Worm (Caenorhabditis elegans) whole organism, young adult: ENCODE results near the gene F14H12.17.

Experiments
- B0261.1 ChIP-seq: sonication (generic microtip); optimal IDR thresholded peaks from 2 replicates; lab custom pipeline; 2016; ENCODE audit warnings: mild to moderate bottlenecking, missing genetic modification characterization, moderate library complexity, missing compliant biosample characterization
- C06A6.2 ChIP-seq: fragments of 200-800 bp; sonication (Bioruptor generic); conservative IDR thresholded peaks from 2 replicates; pipeline ENCODE4 v1.3.6; 2022; ENCODE audit warnings: missing genetic modification characterization, missing compliant biosample characterization
- D2030.7 ChIP-seq: fragments of 200-800 bp; sonication (Bioruptor generic); IDR thresholded peaks from 2 replicates; pipeline ENCODE4 v1.3.6; 2022; ENCODE audit warnings: missing genetic modification reagents, missing genetic modification characterization, missing compliant biosample characterization
- F10E7.11 ChIP-seq: sonication (generic microtip); optimal IDR thresholded peaks from 2 replicates; lab custom pipeline; 2017; ENCODE audit warnings: mild to moderate bottlenecking, missing genetic modification characterization, moderate library complexity, missing compliant biosample characterization
- F23B12.7 ChIP-seq: sonication (generic microtip); optimal IDR thresholded peaks from 2 replicates; lab custom pipeline; 2017; ENCODE audit warnings: missing genetic modification characterization, mild to moderate bottlenecking, missing compliant biosample characterization, antibody characterized with exemption, moderate library complexity; ENCODE audit not compliant: insufficient read depth
- F37B4.10 ChIP-seq: fragments of 200-800 bp; sonication (Bioruptor generic); IDR thresholded peaks from 2 replicates; pipeline ENCODE4 v1.3.6; 2022; ENCODE audit warnings: missing genetic modification characterization, missing compliant biosample characterization
- F39B2.1 ChIP-seq: fragments of 200-800 bp; sonication (Bioruptor generic); IDR thresholded peaks from 2 replicates; pipeline ENCODE4 v1.3.6; 2022; ENCODE audit warnings: missing genetic modification reagents, missing genetic modification characterization, missing compliant biosample characterization
- F49E8.2 ChIP-seq: sonication (generic microtip); optimal IDR thresholded peaks from 3 replicates; lab custom pipeline; 2017; ENCODE audit warnings: missing genetic modification characterization, mild to moderate bottlenecking, missing compliant biosample characterization, antibody characterized with exemption, moderate library complexity; ENCODE audit not compliant: insufficient read depth
- F55B11.4 ChIP-seq: sonication (generic microtip); optimal IDR thresholded peaks from 2 replicates; lab custom pipeline; 2016; ENCODE audit warnings: missing compliant biosample characterization, missing genetic modification characterization, borderline replicate concordance; ENCODE audit not compliant: insufficient read depth
- K12H6.12 ChIP-seq: fragments of 200-800 bp; sonication (Bioruptor generic); optimal IDR thresholded peaks from 2 replicates; lab custom pipeline; 2018; ENCODE audit warnings: mild to moderate bottlenecking, missing genetic modification characterization, missing compliant biosample characterization
- T07F8.4 ChIP-seq: sonication (generic microtip); optimal IDR thresholded peaks from 2 replicates; lab custom pipeline; 2016; ENCODE audit warnings: mild to moderate bottlenecking, missing genetic modification characterization, moderate library complexity, missing compliant biosample characterization
- Y53F4B.3 ChIP-seq: fragments of 200-800 bp; sonication (Bioruptor generic); IDR thresholded peaks from 2 replicates; pipeline ENCODE4 v1.3.6; 2022; ENCODE audit warnings: missing genetic modification reagents, missing genetic modification characterization, missing compliant biosample characterization
- ZK185.1 ChIP-seq: sonication (generic microtip); optimal IDR thresholded peaks from 2 replicates; lab custom pipeline; 2016; ENCODE audit warnings: mild to moderate bottlenecking, missing genetic modification characterization, missing compliant biosample characterization; ENCODE audit not compliant: poor library complexity, severe bottlenecking
- akir-1 ChIP-seq: fragments of 200-800 bp; sonication (Bioruptor generic); optimal IDR thresholded peaks from 2 replicates; lab custom pipeline; 2018; ENCODE audit warnings: mild to moderate bottlenecking, missing genetic modification characterization, moderate library complexity, missing compliant biosample characterization
- cebp-2 ChIP-seq: fragments of 200-800 bp; sonication (Bioruptor generic); IDR thresholded peaks from 2 replicates; pipeline ENCODE4 v1.3.6; 2022; ENCODE audit warnings: missing genetic modification characterization, missing compliant biosample characterization
- ceh-100 ChIP-seq: fragments of 200-800 bp; sonication (Bioruptor generic); IDR thresholded peaks from 2 replicates; pipeline ENCODE4 v1.3.6; 2022; ENCODE audit warnings: missing genetic modification reagents, missing genetic modification characterization, missing compliant biosample characterization
- ceh-27 ChIP-seq: fragments of 200-800 bp; sonication (Bioruptor generic); optimal IDR thresholded peaks from 2 replicates; lab custom pipeline; 2018; ENCODE audit warnings: mild to moderate bottlenecking, missing genetic modification characterization, moderate library complexity, missing compliant biosample characterization
- ceh-58 ChIP-seq: fragments of 200-800 bp; sonication (Bioruptor generic); IDR thresholded peaks from 2 replicates; pipeline ENCODE4 v1.3.6; 2022; ENCODE audit warnings: missing genetic modification characterization, missing compliant biosample characterization
- ceh-79 ChIP-seq: sonication (generic microtip); optimal IDR thresholded peaks from 2 replicates; lab custom pipeline; 2017; ENCODE audit warnings: mild to moderate bottlenecking, missing genetic modification characterization, missing compliant biosample characterization
- dox-1 ChIP-seq: fragments of 200-800 bp; sonication (Bioruptor generic); IDR thresholded peaks from 2 replicates; pipeline ENCODE4 v1.3.6; 2022; ENCODE audit warnings: missing genetic modification reagents, missing genetic modification characterization, missing compliant biosample characterization
- dpff-1 ChIP-seq: sonication (generic microtip); optimal IDR thresholded peaks from 2 replicates; lab custom pipeline; 2017; ENCODE audit warnings: mild to moderate bottlenecking, missing genetic modification characterization, missing compliant biosample characterization
- dpl-1 ChIP-seq: fragments of 150-350 bp; optimal IDR thresholded peaks from 2 replicates; lab custom pipeline; 2014; ENCODE audit warnings: missing biosample characterization, missing genetic modification reagents, missing genetic modification characterization
- efl-1 ChIP-seq: fragments of 150-350 bp; optimal IDR thresholded peaks from 2 replicates; lab custom pipeline; 2014; ENCODE audit warnings: missing biosample characterization, missing genetic modification reagents, missing genetic modification characterization
- egrh-3 ChIP-seq: fragments of 200-800 bp; sonication (Bioruptor generic); IDR thresholded peaks from 2 replicates; pipeline ENCODE4 v1.3.6; 2022; ENCODE audit warnings: missing genetic modification reagents, missing genetic modification characterization, missing compliant biosample characterization
- hlh-12 ChIP-seq: sonication (generic microtip); optimal IDR thresholded peaks from 2 replicates; lab custom pipeline; 2016; ENCODE audit warnings: missing genetic modification characterization, missing compliant biosample characterization
- hmg-20 ChIP-seq: fragments of 200-800 bp; sonication (Bioruptor generic); IDR thresholded peaks from 2 replicates; pipeline ENCODE4 v1.3.6; 2022; ENCODE audit warnings: missing genetic modification reagents, missing genetic modification characterization, missing compliant biosample characterization
- lag-1 ChIP-seq: fragments of 200-800 bp; sonication (Bioruptor generic); IDR thresholded peaks from 2 replicates; pipeline ENCODE4 v1.3.6; 2022; ENCODE audit warnings: missing genetic modification reagents, missing genetic modification characterization, missing compliant biosample characterization
- lin-26 ChIP-seq: fragments of 200-800 bp; sonication (Bioruptor generic); IDR thresholded peaks from 2 replicates; pipeline ENCODE4 v1.3.6; 2022; ENCODE audit warnings: missing genetic modification reagents, missing genetic modification characterization, missing compliant biosample characterization
- lin-40 ChIP-seq: sonication (generic microtip); optimal IDR thresholded peaks from 2 replicates; lab custom pipeline; 2016; ENCODE audit warnings: missing genetic modification characterization, mild to moderate bottlenecking, missing compliant biosample characterization, missing genotype, missing genetic modification reagents
- lin-54 ChIP-seq: fragments of 200-800 bp; sonication (Bioruptor generic); optimal IDR thresholded peaks from 2 replicates; lab custom pipeline; 2018; ENCODE audit warnings: mild to moderate bottlenecking, missing genetic modification characterization, missing compliant biosample characterization
- mes-4 ChIP-seq: sonication (generic microtip); optimal IDR thresholded peaks from 2 replicates; lab custom pipeline; 2016; ENCODE audit warnings: missing genotype, missing genetic modification characterization, missing compliant biosample characterization
- mxl-1 ChIP-seq: sonication (generic microtip); optimal IDR thresholded peaks from 2 replicates; lab custom pipeline; 2016; ENCODE audit warnings: missing genetic modification characterization, missing compliant biosample characterization
- nfya-1 ChIP-seq: sonication (generic microtip); optimal IDR thresholded peaks from 2 replicates; lab custom pipeline; 2017; ENCODE audit warnings: antibody characterized with exemption, missing compliant biosample characterization, missing genetic modification characterization, borderline replicate concordance; ENCODE audit not compliant: insufficient read depth
- nfya-2 ChIP-seq: fragments of 200-800 bp; sonication (Bioruptor generic); IDR thresholded peaks from 2 replicates; pipeline ENCODE4 v1.3.6; 2022; ENCODE audit warnings: missing genetic modification reagents, missing genetic modification characterization, missing compliant biosample characterization
- nhr-179 ChIP-seq: sonication (generic microtip); optimal IDR thresholded peaks from 2 replicates; lab custom pipeline; 2016; ENCODE audit warnings: mild to moderate bottlenecking, missing genetic modification characterization, missing compliant biosample characterization
- nhr-27 ChIP-seq: fragments of 200-800 bp; sonication (Bioruptor generic); optimal IDR thresholded peaks from 2 replicates; lab custom pipeline; 2018; ENCODE audit warnings: mild to moderate bottlenecking, missing genetic modification characterization, moderate library complexity, missing compliant biosample characterization
- rec-8 ChIP-seq, 2 experiments: sonication (generic microtip); optimal IDR thresholded peaks; 2 replicates each; lab custom pipeline; 2016; ENCODE audit warnings: mild to moderate bottlenecking in 2 of 2, missing genetic modification characterization in 2 of 2, missing genetic modification reagents in 2 of 2, missing genotype in 2 of 2, missing biosample characterization in 1 of 2, missing compliant biosample characterization in 1 of 2, moderate library complexity in 1 of 2
- repo-1 ChIP-seq: sonication (generic microtip); optimal IDR thresholded peaks from 2 replicates; lab custom pipeline; 2017; ENCODE audit warnings: mild to moderate bottlenecking, missing genetic modification characterization, missing compliant biosample characterization
- sdz-38 ChIP-seq: sonication (generic microtip); optimal IDR thresholded peaks from 2 replicates; lab custom pipeline; 2016; ENCODE audit warnings: missing genotype, missing genetic modification characterization, missing compliant biosample characterization
- snpc-1.1 ChIP-seq: sonication (generic microtip); optimal IDR thresholded peaks from 2 replicates; lab custom pipeline; 2017; ENCODE audit warnings: missing genetic modification characterization, mild to moderate bottlenecking, missing compliant biosample characterization, antibody characterized with exemption, moderate library complexity, missing genotype, missing genetic modification reagents; ENCODE audit not compliant: insufficient read depth
- snpc-4 ChIP-seq, 5 experiments: fragments of 150-350 bp in 1 of 5; sonication (generic microtip) in 4 of 5; optimal IDR thresholded peaks; 2 replicates each; lab custom pipeline; 2014 to 2018; ENCODE audit warnings: missing genetic modification characterization in 5 of 5, missing biosample characterization in 3 of 5, antibody characterized with exemption in 2 of 5, mild to moderate bottlenecking in 2 of 5, missing compliant biosample characterization in 2 of 5, missing genotype in 2 of 5, moderate library complexity in 2 of 5, missing genetic modification reagents in 1 of 5
- tlf-1 ChIP-seq: fragments of 200-800 bp; sonication (Bioruptor generic); optimal IDR thresholded peaks from 2 replicates; lab custom pipeline; 2018; ENCODE audit warnings: mild to moderate bottlenecking, missing genetic modification characterization, missing compliant biosample characterization
- unc-130 ChIP-seq: sonication (generic microtip); optimal IDR thresholded peaks from 2 replicates; lab custom pipeline; 2016; ENCODE audit warnings: missing genetic modification reagents, missing genetic modification characterization, missing compliant biosample characterization
- zim-3 ChIP-seq: sonication (generic microtip); optimal IDR thresholded peaks from 2 replicates; lab custom pipeline; 2017; ENCODE audit warnings: mild to moderate bottlenecking, missing genetic modification characterization, moderate library complexity, missing compliant biosample characterization
- ztf-18 ChIP-seq: sonication (generic microtip); optimal IDR thresholded peaks from 2 replicates; lab custom pipeline; 2016; ENCODE audit warnings: missing genotype, mild to moderate bottlenecking, missing genetic modification characterization, missing compliant biosample characterization
- ztf-25 ChIP-seq: fragments of 200-800 bp; sonication (Bioruptor generic); IDR thresholded peaks from 2 replicates; pipeline ENCODE4 v1.3.6; 2022; ENCODE audit warnings: missing genetic modification reagents, missing genetic modification characterization, missing compliant biosample characterization
- ztf-6 ChIP-seq: fragments of 200-800 bp; sonication (Bioruptor generic); IDR thresholded peaks from 2 replicates; pipeline ENCODE4 v1.3.6; 2022; ENCODE audit warnings: missing genetic modification reagents, missing genetic modification characterization, missing compliant biosample characterization

Gene F14H12.17

ce11 chrX:4410280-4410911, 47.3 kb upstream of the F14H12.17 start (continued):
- no peak for TF ChIP-seq F49E8.2 (tag; lab: Kevin White, UChicago)
- TF ChIP-seq F39B2.1 (GFP tag; lab: Robert Waterston, UW), result no peak
- TF ChIP-seq Y53F4B.3 (GFP tag; lab: Robert Waterston, UW), result no peak
- TF ChIP-seq C06A6.2, result no peak
- no peak for TF ChIP-seq ceh-27
- TF ChIP-seq snpc-4 (GFP tag; optimal IDR thresholded peaks at IDR 0.05; lab: Kevin White, UChicago), result peak; percentile 65
- TF ChIP-seq snpc-4 (tag; optimal IDR thresholded peaks at IDR 0.05; lab: Kevin White, UChicago), result peak in 3 of 4 experiments; percentile 53 to 83 (median 81)
- TF ChIP-seq mes-4 (tag; lab: Kevin White, UChicago), result peak; percentile 24
- TF ChIP-seq efl-1 (GFP tag; lab: Kevin White, UChicago), result no peak
- TF ChIP-seq ZK185.1, result peak; percentile 4
- TF ChIP-seq T07F8.4 (tag; lab: Kevin White, UChicago), result no peak
- TF ChIP-seq dpff-1 (tag; lab: Kevin White, UChicago), result no peak
- no peak for TF ChIP-seq ztf-6 (GFP tag; lab: Robert Waterston, UW)
- TF ChIP-seq nfya-1 (tag; lab: Kevin White, UChicago), result no peak
- TF ChIP-seq K12H6.12 (tag; lab: Kevin White, UChicago), result no peak
- TF ChIP-seq F23B12.7 (tag; lab: Kevin White, UChicago), result no peak
- TF ChIP-seq egrh-3, result no peak
- no peak for TF ChIP-seq cebp-2
- no peak for TF ChIP-seq hlh-12 (tag; lab: Kevin White, UChicago)
- TF ChIP-seq snpc-1.1 (tag; lab: Kevin White, UChicago), result peak; percentile 60
- TF ChIP-seq sdz-38 (tag; lab: Kevin White, UChicago), result no peak
- peak in 1 of 2 experiments; percentile 6 for TF ChIP-seq rec-8 (tag; optimal IDR thresholded peaks at IDR 0.05; lab: Kevin White, UChicago)
- no peak for TF ChIP-seq tlf-1 (GFP tag; lab: Kevin White, UChicago)
- TF ChIP-seq repo-1, result peak; percentile 25
- no peak for TF ChIP-seq nhr-27 (tag; lab: Kevin White, UChicago)
- no peak for TF ChIP-seq F55B11.4 (tag; lab: Kevin White, UChicago)
- TF ChIP-seq nfya-2 (GFP tag; lab: Robert Waterston, UW), result no peak
- TF ChIP-seq ceh-58, result no peak
- no peak for TF ChIP-seq dpl-1 (GFP tag; lab: Kevin White, UChicago)
- TF ChIP-seq F37B4.10 (GFP tag; lab: Robert Waterston, UW), result no peak
- no peak for TF ChIP-seq nhr-179
- TF ChIP-seq ceh-100, result no peak
- TF ChIP-seq ztf-25 (GFP tag; lab: Robert Waterston, UW), result 0 out of 2 replicates have a peak, but pooled peaks have one; percentile 62
- peak; percentile 68 for TF ChIP-seq B0261.1 (tag; lab: Kevin White, UChicago)
- TF ChIP-seq zim-3 (tag; lab: Kevin White, UChicago), result no peak
- TF ChIP-seq lin-54 (GFP tag; lab: Kevin White, UChicago), result peak; percentile 15
- peak; percentile 45 for TF ChIP-seq ztf-18 (tag; lab: Kevin White, UChicago)
- no peak for TF ChIP-seq F10E7.11 (tag; lab: Kevin White, UChicago)
- peak; percentile 50 for TF ChIP-seq mxl-1
- TF ChIP-seq lin-26 (GFP tag; lab: Robert Waterston, UW), result peak; percentile 76
- TF ChIP-seq akir-1, result no peak
- TF ChIP-seq unc-130, result no peak
- no peak for TF ChIP-seq hmg-20 (GFP tag; lab: Robert Waterston, UW)
- no peak for TF ChIP-seq lag-1
- no peak for TF ChIP-seq dox-1
- TF ChIP-seq lin-40 (tag; lab: Kevin White, UChicago), result no peak
- TF ChIP-seq D2030.7 (GFP tag; lab: Robert Waterston, UW), result peak; percentile 80
- no peak for TF ChIP-seq ceh-79 (tag; lab: Kevin White, UChicago)
